1 fruit fly cellular context compared by ENCODE assay signal in genomic region chr3R:31463012-31463366, dm6.
TF ChIP-seq lines count a peak whose summit lies in the region.

Gene CG11334 (minus strand): TSS chr3R:31463037.
Gene CG11333 (plus strand): TSS chr3R:31463301.

TF ChIP-seq in whole organism, embryonic, 481 proteins besides CTCF, POLR2A, EP300 and RAD21 (continued from another document):
- TF ChIP-seq CG10654 (GFP tag; optimal IDR thresholded peaks at IDR 0.05; lab: Kevin White, UChicago): no peak
- TF ChIP-seq CG31224 (GFP tag; IDR thresholded peaks at IDR 0.05; lab: Robert Waterston, UW): no peak
- TF ChIP-seq CG15514 (GFP tag; optimal IDR thresholded peaks at IDR 0.05; lab: Kevin White, UChicago): peak; percentile 51
- TF ChIP-seq CG9797 (GFP tag; optimal IDR thresholded peaks at IDR 0.05; lab: Kevin White, UChicago): peak; percentile 70
- no peak for TF ChIP-seq gsb-n (tag; optimal IDR thresholded peaks at IDR 0.05; lab: Kevin White, UChicago)
- no peak for TF ChIP-seq CG9727 (GFP tag; optimal IDR thresholded peaks at IDR 0.05; lab: Kevin White, UChicago)
- TF ChIP-seq Med (GFP tag; lab: Kevin White, UChicago): no peak
- peak; percentile 29 for TF ChIP-seq nmo (GFP tag; optimal IDR thresholded peaks at IDR 0.05; lab: Kevin White, UChicago)
- no peak for TF ChIP-seq CG12769 (tag; optimal IDR thresholded peaks at IDR 0.05; lab: Kevin White, UChicago)
- peak; percentile 13 for TF ChIP-seq CG4617 (GFP tag; optimal IDR thresholded peaks at IDR 0.05; lab: Kevin White, UChicago; ENCODE audit: borderline replicate concordance)
- TF ChIP-seq gcm2 (GFP tag; optimal IDR thresholded peaks at IDR 0.05; lab: Kevin White, UChicago): no peak
- peak; percentile 33 for TF ChIP-seq Sry-δ (GFP tag; optimal IDR thresholded peaks at IDR 0.05; lab: Kevin White, UChicago)
- TF ChIP-seq CG13424 (tag; optimal IDR thresholded peaks at IDR 0.05; lab: Kevin White, UChicago): no peak
- TF ChIP-seq pfk (GFP tag; optimal IDR thresholded peaks at IDR 0.05; lab: Kevin White, UChicago): no peak
- no peak for TF ChIP-seq Scr (GFP tag; IDR thresholded peaks at IDR 0.05; lab: Robert Waterston, UW; ENCODE audit: partially characterized antibody)
- TF ChIP-seq klu (GFP tag; IDR thresholded peaks at IDR 0.05; lab: Robert Waterston, UW): no peak
- TF ChIP-seq CG11085 (GFP tag; IDR thresholded peaks at IDR 0.05; lab: Robert Waterston, UW): no peak
- TF ChIP-seq MESR4 (GFP tag; optimal IDR thresholded peaks at IDR 0.05; lab: Kevin White, UChicago): no peak
- no peak for TF ChIP-seq Hmr (GFP tag; optimal IDR thresholded peaks at IDR 0.05; lab: Kevin White, UChicago)
- TF ChIP-seq C15 (GFP tag; IDR thresholded peaks at IDR 0.05; lab: Robert Waterston, UW): no peak
- no peak for TF ChIP-seq CG15011 (GFP tag; optimal IDR thresholded peaks at IDR 0.05; lab: Kevin White, UChicago)
- no peak for TF ChIP-seq Ets97D (GFP tag; optimal IDR thresholded peaks at IDR 0.05; lab: Kevin White, UChicago)
- TF ChIP-seq pzg (GFP tag; optimal IDR thresholded peaks at IDR 0.05; lab: Kevin White, UChicago): peak; percentile 60
- TF ChIP-seq hth (optimal IDR thresholded peaks at IDR 0.05; lab: Kevin White, UChicago): no peak
- no peak for TF ChIP-seq CG17385 (GFP tag; optimal IDR thresholded peaks at IDR 0.05; lab: Kevin White, UChicago)
- TF ChIP-seq Dp (GFP tag; optimal IDR thresholded peaks at IDR 0.05; lab: Kevin White, UChicago): peak; percentile 97
- TF ChIP-seq Nf-YB (GFP tag; optimal IDR thresholded peaks at IDR 0.05; lab: Kevin White, UChicago): no peak
- peak; percentile 44 for TF ChIP-seq hkb (optimal IDR thresholded peaks at IDR 0.05; lab: Kevin White, UChicago)
- no peak for TF ChIP-seq hkb (GFP tag; IDR thresholded peaks at IDR 0.05; lab: Robert Waterston, UW)
- TF ChIP-seq zen2 (GFP tag; IDR thresholded peaks at IDR 0.05; lab: Robert Waterston, UW; ENCODE audit: partially characterized antibody): no peak
- TF ChIP-seq CG30020 (tag; optimal IDR thresholded peaks at IDR 0.05; lab: Kevin White, UChicago): no peak
- peak; percentile 62 for TF ChIP-seq CG2116 (GFP tag; optimal IDR thresholded peaks at IDR 0.05; lab: Kevin White, UChicago)
- no peak for TF ChIP-seq D (optimal IDR thresholded peaks at IDR 0.05; lab: Kevin White, UChicago)
- no peak for TF ChIP-seq D (GFP tag; optimal IDR thresholded peaks at IDR 0.05; lab: Kevin White, UChicago)
- TF ChIP-seq ems (GFP tag; optimal IDR thresholded peaks at IDR 0.05; lab: Kevin White, UChicago): no peak
- peak; percentile 67 for TF ChIP-seq Ets65A (GFP tag; lab: Kevin White, UChicago)
- no peak for TF ChIP-seq CG7839 (tag; optimal IDR thresholded peaks at IDR 0.05; lab: Kevin White, UChicago)
- no peak for TF ChIP-seq bab2 (GFP tag; optimal IDR thresholded peaks at IDR 0.05; lab: Kevin White, UChicago)
- TF ChIP-seq CHES-1-like (GFP tag; optimal IDR thresholded peaks at IDR 0.05; lab: Kevin White, UChicago): no peak
- no peak for TF ChIP-seq jigr1 (GFP tag; IDR thresholded peaks at IDR 0.05; lab: Robert Waterston, UW)
- no peak for TF ChIP-seq CG5953 (GFP tag; IDR thresholded peaks at IDR 0.05; lab: Robert Waterston, UW)
- no peak for TF ChIP-seq CG4707 (GFP tag; optimal IDR thresholded peaks at IDR 0.05; lab: Kevin White, UChicago)
- no peak for TF ChIP-seq NFAT (GFP tag; IDR thresholded peaks at IDR 0.05; lab: Robert Waterston, UW)
- TF ChIP-seq Dip2 (GFP tag; IDR thresholded peaks at IDR 0.05; lab: Robert Waterston, UW): no peak
- TF ChIP-seq wek (GFP tag; optimal IDR thresholded peaks at IDR 0.05; lab: Kevin White, UChicago): no peak
- TF ChIP-seq ci (GFP tag; IDR thresholded peaks at IDR 0.05; lab: Robert Waterston, UW): peak; percentile 13; the same call in 1 of the 3 replicates
- no peak for TF ChIP-seq Rfx (GFP tag; IDR thresholded peaks at IDR 0.05; lab: Robert Waterston, UW)
- peak; percentile 3 for TF ChIP-seq CG15601 (tag; optimal IDR thresholded peaks at IDR 0.05; lab: Kevin White, UChicago)
- TF ChIP-seq CG17359 (tag; optimal IDR thresholded peaks at IDR 0.05; lab: Kevin White, UChicago): no peak
- TF ChIP-seq HmgD (GFP tag; optimal IDR thresholded peaks at IDR 0.05; lab: Kevin White, UChicago): no peak
- no peak for TF ChIP-seq aop (GFP tag; IDR thresholded peaks at IDR 0.05; lab: Robert Waterston, UW)
- TF ChIP-seq CG12391 (tag; optimal IDR thresholded peaks at IDR 0.05; lab: Kevin White, UChicago): no peak
- TF ChIP-seq crp (GFP tag; optimal IDR thresholded peaks at IDR 0.05; lab: Kevin White, UChicago): peak in 1 of 2 experiments; percentile 25
- TF ChIP-seq dmrt11E (tag; optimal IDR thresholded peaks at IDR 0.05; lab: Kevin White, UChicago): no peak
- no peak for TF ChIP-seq CG10209 (GFP tag; optimal IDR thresholded peaks at IDR 0.05; lab: Kevin White, UChicago)
- TF ChIP-seq Lhr (GFP tag; optimal IDR thresholded peaks at IDR 0.05; lab: Kevin White, UChicago): peak; percentile 22
- TF ChIP-seq Dek (tag; optimal IDR thresholded peaks at IDR 0.05; lab: Kevin White, UChicago): no peak
- TF ChIP-seq CG2120 (GFP tag; optimal IDR thresholded peaks at IDR 0.05; lab: Kevin White, UChicago): no peak
- TF ChIP-seq CoRest (tag; optimal IDR thresholded peaks at IDR 0.05; lab: Kevin White, UChicago): peak; percentile 28
- TF ChIP-seq CG9437 (GFP tag; optimal IDR thresholded peaks at IDR 0.05; lab: Kevin White, UChicago): no peak
- peak; percentile 95 for TF ChIP-seq her (GFP tag; optimal IDR thresholded peaks at IDR 0.05; lab: Kevin White, UChicago)
- TF ChIP-seq ind (GFP tag; optimal IDR thresholded peaks at IDR 0.05; lab: Kevin White, UChicago): no peak
- no peak for TF ChIP-seq CG31365 (tag; optimal IDR thresholded peaks at IDR 0.05; lab: Kevin White, UChicago)
- no peak for TF ChIP-seq CG2712 (tag; optimal IDR thresholded peaks at IDR 0.05; lab: Kevin White, UChicago)
- TF ChIP-seq hbn (GFP tag; IDR thresholded peaks at IDR 0.05; lab: Robert Waterston, UW; ENCODE audit: partially characterized antibody): no peak
- no peak for TF ChIP-seq Dfd (GFP tag; optimal IDR thresholded peaks at IDR 0.05; lab: Kevin White, UChicago)
- TF ChIP-seq CG2678 (tag; optimal IDR thresholded peaks at IDR 0.05; lab: Kevin White, UChicago): no peak
- TF ChIP-seq fru (optimal IDR thresholded peaks at IDR 0.05; lab: Kevin White, UChicago): no peak
- TF ChIP-seq Hand (GFP tag; optimal IDR thresholded peaks at IDR 0.05; lab: Kevin White, UChicago): no peak
- no peak for TF ChIP-seq lbe (GFP tag; optimal IDR thresholded peaks at IDR 0.05; lab: Kevin White, UChicago)
- TF ChIP-seq Dad (GFP tag; optimal IDR thresholded peaks at IDR 0.05; lab: Kevin White, UChicago): no peak
- peak; percentile 45 for TF ChIP-seq sens (GFP tag; lab: Kevin White, UChicago)
- no peak for TF ChIP-seq CG12104 (GFP tag; optimal IDR thresholded peaks at IDR 0.05; lab: Kevin White, UChicago)
- no peak for TF ChIP-seq Asciz (GFP tag; optimal IDR thresholded peaks at IDR 0.05; lab: Kevin White, UChicago)
- no peak for TF ChIP-seq Bgb (GFP tag; IDR thresholded peaks at IDR 0.05; lab: Robert Waterston, UW; ENCODE audit: partially characterized antibody)
- TF ChIP-seq scrt (GFP tag; optimal IDR thresholded peaks at IDR 0.05; lab: Kevin White, UChicago): peak; percentile 57
- no peak for TF ChIP-seq Gug (GFP tag; IDR thresholded peaks at IDR 0.05; lab: Robert Waterston, UW)
- TF ChIP-seq bcd (GFP tag; optimal IDR thresholded peaks at IDR 0.05; lab: Kevin White, UChicago): no peak
- TF ChIP-seq Sox102F (GFP tag; optimal IDR thresholded peaks at IDR 0.05; lab: Kevin White, UChicago): no peak
- TF ChIP-seq HmgZ (tag; optimal IDR thresholded peaks at IDR 0.05; lab: Kevin White, UChicago): peak; percentile 45
- no peak for TF ChIP-seq CG6689 (GFP tag; IDR thresholded peaks at IDR 0.05; lab: Robert Waterston, UW)
- TF ChIP-seq CG17829 (tag; optimal IDR thresholded peaks at IDR 0.05; lab: Kevin White, UChicago): peak; percentile 7
- TF ChIP-seq unpg (GFP tag; optimal IDR thresholded peaks at IDR 0.05; lab: Kevin White, UChicago): no peak
- peak; percentile 33 for TF ChIP-seq BEAF-32 (GFP tag; optimal IDR thresholded peaks at IDR 0.05; lab: Kevin White, UChicago)
- TF ChIP-seq CG34376 (GFP tag; optimal IDR thresholded peaks at IDR 0.05; lab: Kevin White, UChicago): no peak
- no peak for TF ChIP-seq CG12155 (GFP tag; optimal IDR thresholded peaks at IDR 0.05; lab: Kevin White, UChicago)
- TF ChIP-seq CG8089 (GFP tag; optimal IDR thresholded peaks at IDR 0.05; lab: Kevin White, UChicago): no peak
- TF ChIP-seq CG2889 (GFP tag; IDR thresholded peaks at IDR 0.05; lab: Robert Waterston, UW): 0 out of 3 replicates have a peak, but pooled peaks have one; percentile 21
- no peak for TF ChIP-seq cwo (GFP tag; optimal IDR thresholded peaks at IDR 0.05; lab: Kevin White, UChicago)
- no peak for TF ChIP-seq vnd (GFP tag; IDR thresholded peaks at IDR 0.05; lab: Robert Waterston, UW; ENCODE audit: partially characterized antibody)
- peak; percentile 26 for TF ChIP-seq CG17186 (GFP tag; optimal IDR thresholded peaks at IDR 0.05; lab: Kevin White, UChicago)
- TF ChIP-seq CG5245 (GFP tag; optimal IDR thresholded peaks at IDR 0.05; lab: Kevin White, UChicago): no peak
- TF ChIP-seq chinmo (GFP tag; IDR thresholded peaks at IDR 0.05; lab: Robert Waterston, UW; ENCODE audit: partially characterized antibody): 0 out of 4 replicates have a peak, but pooled peaks have one; percentile 21
- no peak for TF ChIP-seq CG11398 (GFP tag; optimal IDR thresholded peaks at IDR 0.05; lab: Kevin White, UChicago)
- no peak for TF ChIP-seq Meics (GFP tag; optimal IDR thresholded peaks at IDR 0.05; lab: Kevin White, UChicago)
- no peak for TF ChIP-seq al (GFP tag; IDR thresholded peaks at IDR 0.05; lab: Robert Waterston, UW)
- TF ChIP-seq Sox100B (GFP tag; optimal IDR thresholded peaks at IDR 0.05; lab: Kevin White, UChicago): no peak
- TF ChIP-seq Myb (GFP tag; optimal IDR thresholded peaks at IDR 0.05; lab: Kevin White, UChicago): no peak
- TF ChIP-seq dpn (GFP tag; optimal IDR thresholded peaks at IDR 0.05; lab: Kevin White, UChicago): no peak
- peak in 1 of 2 experiments; percentile 63 for TF ChIP-seq Hr51 (GFP tag; optimal IDR thresholded peaks at IDR 0.05; lab: Kevin White, UChicago)
- TF ChIP-seq CG16813 (GFP tag; IDR thresholded peaks at IDR 0.05; lab: Robert Waterston, UW; ENCODE audit: partially characterized antibody): no peak
- TF ChIP-seq CG30403 (GFP tag; optimal IDR thresholded peaks at IDR 0.05; lab: Kevin White, UChicago): no peak
- no peak for TF ChIP-seq maf-S (GFP tag; optimal IDR thresholded peaks at IDR 0.05; lab: Kevin White, UChicago)
- TF ChIP-seq Sin3A (optimal IDR thresholded peaks at IDR 0.05; lab: Kevin White, UChicago): peak; percentile 65
- TF ChIP-seq h (optimal IDR thresholded peaks at IDR 0.05; lab: Kevin White, UChicago): no peak
- no peak for TF ChIP-seq gro (GFP tag; optimal IDR thresholded peaks at IDR 0.05; lab: Kevin White, UChicago)
- 0 out of 3 replicates have a peak, but pooled peaks have one; percentile 17 for TF ChIP-seq CG17361 (GFP tag; IDR thresholded peaks at IDR 0.05; lab: Robert Waterston, UW)
- TF ChIP-seq CG6683 (GFP tag; optimal IDR thresholded peaks at IDR 0.05; lab: Kevin White, UChicago): no peak
- no peak for TF ChIP-seq CG3065 (GFP tag; optimal IDR thresholded peaks at IDR 0.05; lab: Kevin White, UChicago)
- TF ChIP-seq CG8359 (GFP tag; optimal IDR thresholded peaks at IDR 0.05; lab: Kevin White, UChicago; ENCODE audit: borderline replicate concordance): no peak
- no peak for TF ChIP-seq Adf1 (GFP tag; IDR thresholded peaks at IDR 0.05; lab: Robert Waterston, UW)
- no peak for TF ChIP-seq Hey (tag; optimal IDR thresholded peaks at IDR 0.05; lab: Kevin White, UChicago)
- TF ChIP-seq wor (GFP tag; IDR thresholded peaks at IDR 0.05; lab: Robert Waterston, UW): no peak
- no peak for TF ChIP-seq crc (GFP tag; optimal IDR thresholded peaks at IDR 0.05; lab: Kevin White, UChicago)
- no peak for TF ChIP-seq CG32772 (GFP tag; IDR thresholded peaks at IDR 0.05; lab: Robert Waterston, UW)
- TF ChIP-seq sima (GFP tag; optimal IDR thresholded peaks at IDR 0.05; lab: Kevin White, UChicago): no peak
